Fruit fly (Drosophila melanogaster) whole organism, embryonic: ENCODE results near the gene Rchy1.
A peak's percentile ranks its signal among the peaks of the same experiment; 100 is the strongest.

Source experiments
- CG18476 ChIP-seq: fragments of 200-800 bp; sonication (Bioruptor generic); optimal IDR thresholded peaks from 2 replicates; lab custom pipeline; 2016; ENCODE audit warnings: missing biosample characterization, mild to moderate bottlenecking, missing genetic modification characterization
- CG4707 ChIP-seq: fragments of 200-800 bp; sonication (Bioruptor generic); optimal IDR thresholded peaks from 2 replicates; lab custom pipeline; 2018; ENCODE audit warnings: missing biosample characterization, mild to moderate bottlenecking, missing genetic modification characterization, moderate library complexity
- CG6175 ChIP-seq: fragments of 200-800 bp; sonication (Bioruptor generic); IDR thresholded peaks from 3 replicates; pipeline ENCODE4 v1.3.6; 2022; ENCODE audit warnings: missing biosample characterization, missing genetic modification characterization
- D19B ChIP-seq: fragments of 200-800 bp; sonication (Bioruptor generic); optimal IDR thresholded peaks from 2 replicates; lab custom pipeline; 2017; ENCODE audit warnings: missing biosample characterization, mild to moderate bottlenecking, missing genetic modification characterization
- Scr ChIP-seq: fragments of 200-800 bp; sonication (Bioruptor generic); IDR thresholded peaks from 2 replicates; pipeline ENCODE4 v1.3.6; 2022; ENCODE audit warnings: missing biosample characterization, missing genetic modification characterization; ENCODE audit not compliant: partially characterized antibody
- Tbp ChIP-seq: fragments of >200 bp; optimal IDR thresholded peaks from 2 replicates; lab custom pipeline; 2018; ENCODE audit warnings: missing biosample characterization, missing genetic modification characterization
- h ChIP-seq: fragments of >200 bp; optimal IDR thresholded peaks from 2 replicates; lab custom pipeline; 2017
- hbn ChIP-seq: fragments of 200-800 bp; sonication (Bioruptor generic); IDR thresholded peaks from 2 replicates; pipeline ENCODE4 v1.3.6; 2022; ENCODE audit warnings: missing biosample characterization, missing genetic modification characterization; ENCODE audit not compliant: partially characterized antibody
- sim ChIP-seq: fragments of 200-800 bp; sonication (Bioruptor generic); IDR thresholded peaks from 2 replicates; pipeline ENCODE4 v1.3.6; 2022; ENCODE audit warnings: missing biosample characterization, missing genetic modification characterization
- twi ChIP-seq: fragments of 200-800 bp; optimal IDR thresholded peaks from 2 replicates; lab custom pipeline; 2019; ENCODE audit warnings: missing biosample characterization, mild to moderate bottlenecking, missing genetic modification characterization, moderate library complexity

dm6 chr2L:6480212-6480994 is 14.9 kb upstream of the Rchy1 start, which contains the start of the genes Sec61alpha and Daxx:
- TF ChIP-seq D19B (GFP tag; lab: Kevin White, UChicago) (peak; percentile 69), hbn (GFP tag; lab: Robert Waterston, UW) (peak; percentile 98), h (lab: Kevin White, UChicago) (no peak), Scr (GFP tag; lab: Robert Waterston, UW) (peak; percentile 99), CG18476 (GFP tag; lab: Kevin White, UChicago) (peak; percentile 77), twi (tag; lab: Kevin White, UChicago) (peak; percentile 74), CG6175 (GFP tag; lab: Robert Waterston, UW) (peak; percentile 64), CG4707 (GFP tag; lab: Kevin White, UChicago) (no peak), sim (GFP tag; lab: Robert Waterston, UW) (peak; percentile 18; the same call in 1 of the 2 replicates), Tbp (GFP tag; lab: Kevin White, UChicago) (no peak)
